Fruit fly (Drosophila melanogaster) whole organism, adult: Measurements from ENCODE around the gene CG45486.
"Not testable (repeated sequence)": the region's sequence is repeated elsewhere in the genome, so short reads cannot be mapped to it uniquely, and the experiment has no call there.

ENCODE experiments used
- CG12768 ChIP-seq: fragments of 200-800 bp; sonication (Bioruptor generic); optimal IDR thresholded peaks from 2 replicates; lab custom pipeline; 2017; ENCODE audit warnings: missing biosample characterization, missing genetic modification characterization, mild to moderate bottlenecking, moderate library complexity, missing genetic modification reagents
- Mnt ChIP-seq: fragments of 200-800 bp; sonication (Bioruptor generic); optimal IDR thresholded peaks from 2 replicates; lab custom pipeline; 2016; ENCODE audit warnings: missing biosample characterization, mild to moderate bottlenecking, missing genetic modification characterization
- cnc ChIP-seq, 2 experiments: fragments of >200 bp; optimal IDR thresholded peaks; 2 replicates each; lab custom pipeline; 2017

DNA sequence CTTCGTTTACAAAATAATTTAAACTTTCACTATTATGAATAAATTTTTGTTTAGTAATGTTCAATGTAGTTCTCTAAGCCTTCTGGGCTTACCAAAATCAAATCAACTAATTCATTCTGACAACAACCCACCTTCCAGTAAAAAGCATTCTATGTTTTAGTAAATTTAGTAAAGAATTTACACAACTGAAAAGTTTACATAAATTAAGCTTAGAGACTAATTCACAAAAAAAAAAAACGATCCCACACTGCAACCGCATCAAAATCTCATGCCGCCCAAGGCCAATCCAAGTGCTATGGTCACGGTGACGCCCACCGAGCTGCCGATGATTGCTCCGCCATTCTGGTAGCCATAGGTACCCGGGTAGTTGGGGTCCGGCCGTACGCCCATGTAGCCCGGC, 48.3 kb upstream of the CG45486 start, which contains the start of gene CG43784:
- not testable (repeated sequence) for TF ChIP-seq Mnt (GFP tag; lab: Kevin White, UChicago); CG12768 (GFP tag; lab: Kevin White, UChicago); cnc (optimal IDR thresholded peaks at IDR 0.05; lab: Kevin White, UChicago)
